Fruit fly (Drosophila melanogaster): ENCODE results near the gene Nrg.

The Nrg gene

DNA sequence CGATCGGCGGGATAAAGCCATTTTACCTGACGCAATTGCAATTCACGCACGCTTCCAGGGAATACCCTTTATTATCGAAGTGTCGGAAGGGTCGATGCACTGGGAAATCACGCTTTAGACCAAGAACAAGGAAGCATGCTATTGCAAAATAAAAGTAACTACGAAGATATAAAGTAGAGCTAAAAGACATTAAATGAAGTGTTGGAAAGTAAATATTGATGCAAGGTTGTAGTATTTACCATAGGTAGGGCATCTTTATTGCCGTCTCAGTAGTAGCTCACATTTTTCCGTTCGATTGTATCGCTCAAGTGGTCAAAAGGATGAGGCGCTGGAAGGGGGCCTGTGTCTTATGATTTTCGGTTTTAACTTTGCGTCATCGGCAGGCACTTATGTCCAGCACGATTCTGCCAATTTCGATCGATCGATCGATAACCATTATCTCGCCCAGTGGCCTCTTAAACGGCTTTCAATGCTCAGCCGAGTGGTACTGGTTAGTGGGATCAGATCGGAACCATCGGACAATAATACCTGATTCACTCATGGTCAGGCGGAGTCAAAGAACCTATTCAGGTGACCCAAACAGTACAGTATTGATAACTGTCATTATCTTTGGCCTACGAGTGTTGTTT is 19.5 kb upstream of the Nrg start (continued):
- TF ChIP-seq da (GFP tag; optimal IDR thresholded peaks at IDR 0.05) (no peak), lilli (GFP tag; optimal IDR thresholded peaks at IDR 0.05) (no peak), tap (tag; optimal IDR thresholded peaks at IDR 0.05) (no peak), CG31365 (tag; optimal IDR thresholded peaks at IDR 0.05) (no peak), Vsx1 (GFP tag; optimal IDR thresholded peaks at IDR 0.05) (no peak), sug (tag; optimal IDR thresholded peaks at IDR 0.05) (peak; percentile 12), CG2120 (GFP tag; optimal IDR thresholded peaks at IDR 0.05) (peak; percentile 3), CG30403 (GFP tag; optimal IDR thresholded peaks at IDR 0.05) (no peak), BEAF-32 (GFP tag; optimal IDR thresholded peaks at IDR 0.05) (no peak), Med (GFP tag) (peak; percentile 40), grn (GFP tag; optimal IDR thresholded peaks at IDR 0.05) (peak; percentile 63), run (tag; optimal IDR thresholded peaks at IDR 0.05) (no peak), org-1 (GFP tag; optimal IDR thresholded peaks at IDR 0.05) (no peak), croc (GFP tag; conservative IDR thresholded peaks at IDR 0.05) (no peak), al (GFP tag; IDR thresholded peaks at IDR 0.05) (no peak), twi (tag; optimal IDR thresholded peaks at IDR 0.05) (no peak), Atf6 (GFP tag; IDR thresholded peaks at IDR 0.05) (no peak), CG16815 (GFP tag; optimal IDR thresholded peaks at IDR 0.05) (no peak), Dp (GFP tag; optimal IDR thresholded peaks at IDR 0.05) (no peak), trh (GFP tag; optimal IDR thresholded peaks at IDR 0.05) (no peak), stwl (tag; optimal IDR thresholded peaks at IDR 0.05) (no peak)

DNA sequence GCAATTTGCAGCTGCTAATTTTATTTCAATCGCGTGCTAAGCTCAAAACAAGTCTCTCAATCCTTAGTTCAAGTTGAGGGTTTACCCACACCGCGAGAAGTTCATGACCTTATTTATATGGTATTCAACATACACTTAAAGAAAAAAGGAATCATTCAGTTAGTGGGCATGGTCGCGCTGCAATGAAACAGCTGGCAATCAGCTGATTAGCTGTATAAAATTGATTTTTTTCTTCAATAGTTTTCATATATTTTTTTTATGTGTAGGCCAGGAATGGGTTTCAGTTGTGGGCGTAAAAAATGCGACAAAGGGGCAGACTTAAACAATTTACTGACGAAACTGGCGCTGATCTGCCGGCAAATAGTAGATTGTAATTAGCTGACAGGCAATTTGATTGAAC is 18.0 kb upstream of the Nrg start:
- TF ChIP-seq CG34376 (GFP tag; optimal IDR thresholded peaks at IDR 0.05) (no peak), CG3847 (GFP tag; IDR thresholded peaks at IDR 0.05) (no peak), H2.0 (GFP tag; IDR thresholded peaks at IDR 0.05) (peak; percentile 24; the same call in 1 of the 2 replicates), CG33213 (GFP tag; optimal IDR thresholded peaks at IDR 0.05) (no peak), CG6854 (GFP tag; optimal IDR thresholded peaks at IDR 0.05) (no peak), MTF-1 (GFP tag; optimal IDR thresholded peaks at IDR 0.05; ENCODE audit: borderline replicate concordance) (no peak), CG7786 (GFP tag; optimal IDR thresholded peaks at IDR 0.05) (peak; percentile 4), Xbp1 (GFP tag; optimal IDR thresholded peaks at IDR 0.05) (peak; percentile 17), zen (tag; optimal IDR thresholded peaks at IDR 0.05) (no peak), Sox102F (GFP tag; optimal IDR thresholded peaks at IDR 0.05) (peak; percentile 45), ems (GFP tag; optimal IDR thresholded peaks at IDR 0.05) (no peak), CG4820 (GFP tag; optimal IDR thresholded peaks at IDR 0.05) (peak; percentile 7), CG12659 (GFP tag; optimal IDR thresholded peaks at IDR 0.05) (no peak), GATAe (GFP tag; conservative IDR thresholded peaks at IDR 0.05) (no peak), CG14860 (GFP tag; IDR thresholded peaks at IDR 0.05; ENCODE audit: partially characterized antibody) (no peak), HmgD (GFP tag; optimal IDR thresholded peaks at IDR 0.05) (no peak), Hand (GFP tag; optimal IDR thresholded peaks at IDR 0.05) (no peak), amos (GFP tag; IDR thresholded peaks at IDR 0.05; ENCODE audit: partially characterized antibody) (no peak), cato (GFP tag; optimal IDR thresholded peaks at IDR 0.05; ENCODE audit: borderline replicate concordance) (no peak), Hr78 (GFP tag; optimal IDR thresholded peaks at IDR 0.05) (no peak), bsh (GFP tag; optimal IDR thresholded peaks at IDR 0.05) (no peak), scrt (GFP tag; optimal IDR thresholded peaks at IDR 0.05) (no peak), CG11093 (GFP tag; IDR thresholded peaks at IDR 0.05) (no peak), CG13287 (GFP tag; IDR thresholded peaks at IDR 0.05; ENCODE audit: partially characterized antibody) (no peak), CG7839 (tag; optimal IDR thresholded peaks at IDR 0.05) (peak; percentile 4), fu2 (GFP tag; optimal IDR thresholded peaks at IDR 0.05) (no peak), en (GFP tag; optimal IDR thresholded peaks at IDR 0.05) (no peak), zfh1 (GFP tag; IDR thresholded peaks at IDR 0.05) (peak; percentile 31; the same call in 1 of the 3 replicates), bab2 (GFP tag; optimal IDR thresholded peaks at IDR 0.05) (peak; percentile 3)
